Worm (Caenorhabditis elegans): ENCODE results near the gene nmur-1.

- TF ChIP-seq him-1 (tag; optimal IDR thresholded peaks at IDR 0.05) (no peak), dao-5 (tag; optimal IDR thresholded peaks at IDR 0.05) (no peak), W03F9.2 (tag; optimal IDR thresholded peaks at IDR 0.05) (no peak)
Measured at ce11 chrX:8963469-8963868, 17.3 kb upstream of the nmur-1 start.

All from whole organism, L4/young adult.